Fruit fly (Drosophila melanogaster): ENCODE data around the gene Ptth.

DNA sequence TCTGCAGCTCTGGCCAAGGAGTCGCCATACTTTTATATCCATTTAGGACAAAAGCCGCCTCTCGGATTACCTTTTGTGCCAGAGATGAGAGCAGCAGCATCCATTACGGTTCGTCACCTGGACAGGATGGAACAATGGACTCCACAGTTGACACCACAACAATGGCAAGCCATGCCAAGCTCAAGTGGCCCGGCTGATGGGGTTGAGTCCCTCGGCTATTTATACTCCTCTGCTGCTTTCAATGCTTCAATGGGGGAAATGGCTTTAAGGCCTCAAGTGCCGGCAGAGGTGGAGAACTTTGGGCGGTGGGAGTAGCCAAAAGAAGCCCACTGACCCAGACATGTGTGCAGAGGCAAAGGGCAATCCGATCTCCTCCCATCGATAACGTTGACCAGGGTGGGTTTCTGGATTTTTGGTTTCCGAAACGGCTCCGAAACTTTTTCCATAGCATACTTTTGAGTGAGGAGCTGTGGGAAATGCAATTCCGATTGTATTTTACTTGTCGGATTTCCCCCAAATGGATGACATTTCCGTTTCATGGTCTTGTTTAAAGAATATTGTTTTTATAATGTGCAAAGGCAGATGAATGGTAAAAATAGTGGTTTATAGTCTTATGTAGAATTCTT, at the start of gene Ptth:
- TF ChIP-seq CG8478 (optimal IDR thresholded peaks at IDR 0.05) (no peak), CTCF (optimal IDR thresholded peaks at IDR 0.05) (peak; percentile 47 to 59)

Data from S2 (cell line).